Worm (Caenorhabditis elegans): ENCODE data around the gene F44B9.8.

The F44B9.8 gene

DNA sequence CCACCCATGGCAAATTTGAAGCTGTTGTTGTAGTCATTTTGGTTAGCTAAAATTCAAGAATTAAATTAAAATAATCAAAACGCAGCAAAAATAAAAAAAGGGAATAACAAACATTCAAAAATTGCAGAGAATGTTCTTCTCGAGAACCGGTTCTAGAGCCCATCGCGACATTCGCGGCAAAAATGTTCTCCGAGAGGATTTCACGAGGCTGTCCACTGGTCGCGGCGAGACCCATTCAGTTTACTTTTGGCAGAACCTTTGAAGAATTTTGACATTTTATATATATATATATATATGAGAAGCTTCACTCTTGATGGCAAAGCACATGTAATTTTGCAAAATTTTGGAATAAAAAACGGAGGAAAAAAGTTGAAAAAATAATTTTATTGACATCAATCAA is at the start of gene F44B9.8:
F44B9.8 (minus strand) TSS at position 163 of the 400 bp plus-strand sequence.
- TF ChIP-seq dao-5 (tag; optimal IDR thresholded peaks at IDR 0.05) (no peak), W03F9.2 (tag; optimal IDR thresholded peaks at IDR 0.05) (peak; percentile 29)

DNA sequence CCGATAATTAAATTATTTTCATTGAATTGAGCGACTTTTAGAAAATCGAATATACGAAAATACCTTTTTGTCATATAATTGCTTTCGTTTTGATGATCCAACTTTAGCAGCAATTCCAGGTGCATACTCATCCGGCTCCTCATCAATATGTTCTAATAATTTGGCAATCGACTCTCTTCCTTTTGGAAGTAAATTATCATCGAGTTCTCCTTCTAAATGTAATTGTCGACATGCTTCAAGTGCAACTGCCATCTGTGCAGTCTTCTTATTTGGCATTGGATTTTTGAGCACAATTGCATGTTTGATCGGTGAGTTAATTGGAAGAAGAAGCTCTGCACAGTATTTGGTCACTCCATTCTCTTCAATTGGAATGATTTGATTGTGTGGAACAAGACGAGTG is 47.7 kb upstream of the F44B9.8 start:
- TF ChIP-seq dao-5 (tag; optimal IDR thresholded peaks at IDR 0.05) = no peak
- no peak for TF ChIP-seq him-1 (tag; optimal IDR thresholded peaks at IDR 0.05)
- no peak for TF ChIP-seq W03F9.2 (tag; optimal IDR thresholded peaks at IDR 0.05)

DNA sequence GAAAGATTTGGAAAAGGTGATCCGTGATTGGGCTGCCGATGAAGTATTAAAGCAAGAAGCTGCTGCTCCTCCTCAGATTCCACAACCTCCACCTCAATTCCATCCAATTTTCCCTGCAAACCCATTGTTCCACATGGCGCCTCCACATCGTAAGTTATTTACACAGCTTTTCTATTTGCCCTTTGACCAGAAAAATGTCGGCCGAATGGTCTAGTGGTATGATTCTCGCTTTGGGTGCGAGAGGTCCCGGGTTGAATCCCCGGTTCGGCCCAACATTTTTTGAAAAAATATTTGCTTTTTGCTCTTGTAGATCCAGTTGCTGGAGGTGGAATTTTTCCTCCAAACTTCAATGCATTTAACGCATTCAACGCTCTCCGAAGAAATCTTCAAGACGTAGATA is 39.8 kb upstream of the F44B9.8 start:
- TF ChIP-seq W03F9.2 (tag; optimal IDR thresholded peaks at IDR 0.05) (no peak), dao-5 (tag; optimal IDR thresholded peaks at IDR 0.05) (no peak), him-1 (tag; optimal IDR thresholded peaks at IDR 0.05) (no peak)

DNA sequence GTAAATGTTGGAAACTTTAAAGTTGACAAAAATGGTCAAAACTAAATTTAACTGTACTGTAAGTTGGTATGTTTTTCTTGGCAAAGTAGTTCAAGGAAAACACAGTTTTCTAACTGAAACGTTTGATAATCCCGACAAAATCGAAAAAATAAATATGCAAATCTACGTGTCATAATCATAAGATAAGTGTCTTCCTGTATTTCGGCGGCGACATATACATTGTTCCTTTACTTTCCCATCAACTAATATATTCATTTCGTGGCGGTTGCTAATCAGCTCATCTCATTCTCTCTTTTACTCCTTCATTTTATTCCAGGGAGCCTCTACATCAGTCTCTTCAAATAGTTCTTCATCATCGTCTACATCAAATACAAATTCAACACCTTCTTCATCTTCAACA is 38.3 kb upstream of the F44B9.8 start:
- no peak for TF ChIP-seq dao-5 (tag; optimal IDR thresholded peaks at IDR 0.05)

DNA sequence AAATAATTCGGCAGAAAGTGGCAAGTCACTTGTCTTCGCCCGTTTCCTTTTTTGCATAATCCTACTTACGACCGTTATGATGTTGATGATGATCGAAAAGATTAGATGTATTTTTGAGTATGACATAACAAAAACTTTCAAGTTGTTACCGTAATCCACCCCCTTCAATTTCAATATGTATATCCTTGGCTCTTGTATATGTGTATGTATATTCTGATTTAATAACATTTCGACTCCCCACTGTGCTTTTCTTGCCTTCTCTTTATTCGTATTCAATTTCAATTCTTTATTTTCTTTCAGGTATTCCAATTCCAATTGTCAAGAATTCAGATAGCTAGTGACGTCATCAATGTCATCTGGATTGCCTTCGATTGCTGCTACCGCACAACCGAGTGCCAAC is 37.5 kb upstream of the F44B9.8 start, which contains the start of gene pros-1:
pros-1 (plus strand) TSS at position 301 of the 400 bp plus-strand sequence.
- no peak for TF ChIP-seq dao-5 (tag; optimal IDR thresholded peaks at IDR 0.05)
- TF ChIP-seq W03F9.2 (tag; optimal IDR thresholded peaks at IDR 0.05) = no peak
- no peak for TF ChIP-seq him-1 (tag; optimal IDR thresholded peaks at IDR 0.05)

DNA sequence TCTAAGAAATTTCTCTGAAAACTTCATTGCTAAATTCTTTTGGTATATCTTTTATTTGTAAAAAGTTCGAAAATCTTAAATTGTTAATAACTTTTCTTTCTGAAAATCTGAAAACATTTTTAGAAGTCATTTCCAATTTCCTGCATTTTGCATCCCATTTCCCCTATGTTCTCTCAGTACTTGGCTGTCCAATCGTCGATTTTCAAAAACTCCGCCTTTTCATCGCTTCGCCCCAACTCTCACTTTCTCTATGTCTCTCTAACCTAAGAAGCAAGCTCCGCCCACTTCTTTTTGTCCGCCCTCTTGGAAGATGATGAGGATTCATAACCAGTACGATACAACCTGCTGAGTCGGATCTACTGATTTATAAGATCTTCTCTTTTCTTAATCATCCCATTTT is 35.7 kb upstream of the F44B9.8 start:
- TF ChIP-seq him-1 (tag; optimal IDR thresholded peaks at IDR 0.05) (no peak), dao-5 (tag; optimal IDR thresholded peaks at IDR 0.05) (no peak)

DNA sequence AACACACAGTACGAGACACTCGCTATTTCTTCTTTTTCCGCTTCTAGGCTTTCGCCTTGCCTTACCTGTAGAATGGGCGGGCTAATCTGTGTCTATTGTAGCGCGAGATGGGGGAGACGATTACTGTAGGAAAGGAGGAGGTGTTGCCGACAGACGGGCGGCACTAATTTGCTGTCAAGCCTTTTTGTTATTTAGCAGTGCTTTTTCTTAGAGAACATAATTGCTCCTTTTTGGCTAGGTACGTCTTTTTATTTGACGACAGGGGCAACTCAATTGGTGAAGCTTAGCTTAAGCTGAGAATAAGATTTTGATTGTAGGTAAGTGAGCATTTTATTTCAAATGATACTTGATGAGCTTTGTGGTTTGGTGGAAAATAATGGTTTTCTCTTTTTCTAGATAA is 34.2 kb upstream of the F44B9.8 start:
- no peak for TF ChIP-seq him-1 (tag; optimal IDR thresholded peaks at IDR 0.05)
- no peak for TF ChIP-seq W03F9.2 (tag; optimal IDR thresholded peaks at IDR 0.05)
- no peak for TF ChIP-seq dao-5 (tag; optimal IDR thresholded peaks at IDR 0.05)

DNA sequence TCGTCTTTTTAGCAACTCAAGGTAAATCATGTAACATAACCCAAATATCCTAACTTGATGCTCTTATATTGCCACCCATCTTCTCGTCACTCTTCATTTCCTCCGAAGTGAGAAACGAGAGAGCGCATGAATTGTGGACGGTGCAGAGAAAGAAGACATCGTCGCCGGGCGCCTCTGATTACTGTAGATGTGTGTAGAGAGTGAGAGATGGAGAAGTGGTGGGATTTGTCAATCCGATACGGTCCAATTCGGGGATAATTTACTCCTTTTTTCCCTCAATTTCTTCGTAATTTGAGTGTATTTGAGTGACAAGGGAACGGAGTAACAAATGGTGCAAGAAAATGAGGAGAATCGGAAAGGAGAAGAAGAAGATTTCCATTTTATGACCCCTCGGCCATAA is 31.7 kb upstream of the F44B9.8 start:
- TF ChIP-seq W03F9.2 (tag; optimal IDR thresholded peaks at IDR 0.05) (no peak), him-1 (tag; optimal IDR thresholded peaks at IDR 0.05) (no peak), dao-5 (tag; optimal IDR thresholded peaks at IDR 0.05) (no peak)

DNA sequence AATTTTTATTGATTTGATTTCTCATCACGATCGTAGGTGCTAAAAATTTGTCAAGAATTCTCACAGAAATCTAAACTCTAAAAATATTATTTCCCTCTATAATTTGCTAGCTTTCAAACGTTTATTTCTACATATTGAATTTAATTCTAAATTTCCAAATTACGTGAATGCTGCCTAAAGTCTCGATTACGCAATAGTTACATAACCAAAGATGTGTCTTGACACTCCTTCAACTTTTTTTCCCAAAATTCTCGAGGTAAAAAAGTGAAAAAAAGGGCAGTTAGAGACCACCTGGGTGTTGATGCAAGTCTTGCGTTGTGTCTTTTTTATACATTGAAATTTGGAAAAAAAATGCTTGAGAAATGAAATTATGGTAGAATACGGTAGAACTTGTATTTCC is 22.4 kb upstream of the F44B9.8 start:
- TF ChIP-seq him-1 (tag; optimal IDR thresholded peaks at IDR 0.05) = no peak
- TF ChIP-seq W03F9.2 (tag; optimal IDR thresholded peaks at IDR 0.05) = no peak
- TF ChIP-seq dao-5 (tag; optimal IDR thresholded peaks at IDR 0.05) = no peak

DNA sequence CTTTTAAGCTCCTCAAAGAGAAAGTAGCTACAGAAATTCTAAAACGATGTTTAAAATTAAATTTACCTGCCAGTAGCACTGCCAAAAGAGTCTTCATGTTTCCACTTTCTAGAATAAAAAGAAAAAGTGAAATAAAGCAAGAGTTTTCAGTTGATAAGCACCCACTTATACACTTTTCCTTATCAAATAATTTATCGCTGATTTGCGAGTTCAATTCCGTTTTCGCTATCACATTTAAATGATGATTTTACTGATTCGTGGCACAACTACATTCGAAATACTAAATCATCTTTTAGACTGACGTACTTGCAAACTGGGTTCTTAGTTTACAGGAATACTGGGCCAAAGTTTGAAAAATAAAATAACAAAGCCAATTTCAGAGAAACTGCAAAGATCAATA is 21.5 kb upstream of the F44B9.8 start, which contains the start of gene K12H4.7:
K12H4.7 (minus strand) TSS at position 138 of the 400 bp plus-strand sequence.
- TF ChIP-seq W03F9.2 (tag; optimal IDR thresholded peaks at IDR 0.05) (no peak), dao-5 (tag; optimal IDR thresholded peaks at IDR 0.05) (no peak), him-1 (tag; optimal IDR thresholded peaks at IDR 0.05) (no peak)

DNA sequence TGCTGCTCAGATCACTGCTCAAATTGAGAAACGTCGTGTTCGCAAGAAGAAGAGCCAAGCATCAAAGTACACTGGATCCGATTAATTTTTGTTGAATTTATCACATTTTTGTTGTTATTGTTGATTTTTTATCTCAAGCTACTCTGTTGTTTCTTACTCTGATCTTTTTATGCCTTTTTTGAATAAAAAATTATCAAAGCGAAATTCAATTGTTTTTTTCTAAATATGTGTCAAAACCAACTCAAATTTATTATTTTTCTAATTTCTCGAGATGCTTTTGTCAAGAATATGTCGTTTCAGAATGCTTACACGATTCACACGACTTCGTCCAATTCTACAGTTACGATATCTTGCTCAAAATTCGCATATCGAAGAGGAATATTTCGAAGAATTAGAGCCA is 18.0 kb upstream of the F44B9.8 start, which contains the start of gene K12H4.2:
K12H4.2 (plus strand) TSS at position 301 of the 400 bp plus-strand sequence.
- no peak for TF ChIP-seq him-1 (tag; optimal IDR thresholded peaks at IDR 0.05)
- no peak for TF ChIP-seq W03F9.2 (tag; optimal IDR thresholded peaks at IDR 0.05)
- no peak for TF ChIP-seq dao-5 (tag; optimal IDR thresholded peaks at IDR 0.05)

DNA sequence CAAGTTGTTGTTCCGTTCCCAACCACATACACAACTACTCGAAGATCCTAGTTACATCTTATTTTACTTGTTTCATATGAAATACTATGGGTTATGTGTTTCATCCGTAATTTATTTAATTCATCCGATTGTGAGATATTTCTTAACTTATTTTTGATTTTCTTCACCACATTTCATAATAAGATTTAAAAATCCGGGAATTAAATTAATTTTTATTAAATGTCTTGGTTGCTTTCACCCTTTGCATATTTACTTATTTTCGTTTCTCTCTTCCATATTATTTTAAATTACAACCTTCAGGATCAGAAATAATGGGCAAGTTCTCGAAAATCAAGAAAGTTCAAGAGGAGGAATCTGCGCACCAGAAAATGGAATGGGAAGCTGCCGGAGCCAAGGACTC is 16.3 kb upstream of the F44B9.8 start, which contains the start of gene K12H4.3:
K12H4.3 (plus strand) TSS at position 301 of the 400 bp plus-strand sequence.
- TF ChIP-seq him-1 (tag; optimal IDR thresholded peaks at IDR 0.05) (no peak), W03F9.2 (tag; optimal IDR thresholded peaks at IDR 0.05) (no peak), dao-5 (tag; optimal IDR thresholded peaks at IDR 0.05) (no peak)

DNA sequence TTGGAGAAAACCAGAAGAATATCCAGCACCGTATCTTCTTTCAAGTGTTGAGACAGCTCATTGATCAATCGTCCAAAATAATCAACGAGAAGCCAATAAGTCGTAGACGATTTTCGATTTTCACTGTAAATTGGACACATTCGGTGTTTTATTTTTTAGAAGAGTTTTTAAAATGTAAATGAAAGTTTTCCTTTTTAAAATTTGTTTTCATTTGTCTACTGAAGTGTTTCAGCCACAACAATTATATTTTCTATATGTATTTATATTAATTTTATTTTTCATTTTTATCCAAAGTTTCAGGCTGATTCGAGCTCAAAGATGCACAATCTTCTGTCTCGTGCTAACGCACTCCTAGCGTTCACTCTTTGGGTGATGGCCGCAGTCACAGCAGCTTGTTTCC is 15.3 kb upstream of the F44B9.8 start, which contains the start of gene spcs-3:
spcs-3 (plus strand) TSS at position 301 of the 400 bp plus-strand sequence.
- TF ChIP-seq dao-5 (tag; optimal IDR thresholded peaks at IDR 0.05) = no peak
- TF ChIP-seq him-1 (tag; optimal IDR thresholded peaks at IDR 0.05) = no peak
- TF ChIP-seq W03F9.2 (tag; optimal IDR thresholded peaks at IDR 0.05) = no peak

DNA sequence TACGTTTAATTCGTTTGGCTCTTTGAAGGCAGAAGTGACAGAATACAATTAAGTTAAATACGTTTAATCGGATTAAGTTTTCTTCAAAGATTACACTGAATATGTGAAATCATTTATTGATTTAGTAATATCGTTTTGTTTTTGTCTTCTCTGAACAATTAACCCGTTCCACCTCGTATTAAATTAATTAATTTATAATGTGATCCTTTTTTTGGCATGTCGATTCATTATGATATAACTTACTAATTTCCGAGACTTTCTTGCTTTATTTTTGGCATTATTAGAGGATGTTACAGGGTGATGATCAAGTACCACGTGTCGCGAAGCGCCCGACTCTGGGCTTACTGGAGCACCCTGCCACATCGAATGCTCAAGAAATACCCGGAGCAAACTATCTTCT is 14.7 kb upstream of the F44B9.8 start, which contains the start of gene K12H4.5:
K12H4.5 (plus strand) TSS at position 301 of the 400 bp plus-strand sequence.
- TF ChIP-seq dao-5 (tag; optimal IDR thresholded peaks at IDR 0.05) (no peak), him-1 (tag; optimal IDR thresholded peaks at IDR 0.05) (no peak), W03F9.2 (tag; optimal IDR thresholded peaks at IDR 0.05) (no peak)

DNA sequence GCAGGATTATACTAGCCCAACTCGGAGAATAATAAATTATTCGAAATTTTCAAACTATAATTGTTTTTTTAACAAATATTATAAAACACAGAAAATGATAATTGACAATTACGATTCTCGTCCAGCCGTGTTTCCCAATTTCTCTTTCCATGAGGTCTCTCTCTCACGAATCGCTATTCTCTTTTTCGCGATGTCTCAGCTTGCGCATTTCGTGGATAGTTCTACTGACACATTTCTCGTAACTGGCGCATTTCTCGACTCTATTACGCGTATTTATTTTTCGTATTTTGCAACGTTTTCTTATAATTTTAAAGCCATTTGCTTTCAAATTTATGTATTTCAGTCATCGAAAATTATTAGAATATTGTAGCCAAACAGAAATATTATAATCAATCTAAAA is 14.3 kb upstream of the F44B9.8 start:
- TF ChIP-seq W03F9.2 (tag; optimal IDR thresholded peaks at IDR 0.05) (peak; percentile 98), him-1 (tag; optimal IDR thresholded peaks at IDR 0.05) (peak; percentile 97), dao-5 (tag; optimal IDR thresholded peaks at IDR 0.05) (peak; percentile 65)

Data from whole organism, L4/young adult.